Worm (Caenorhabditis elegans) whole organism, L4 larva: ENCODE data around the gene C05G5.2.

Source experiments
- T26A8.4 ChIP-seq: fragments of 200-800 bp; sonication (Bioruptor generic); IDR thresholded peaks from 2 replicates; pipeline ENCODE4 v1.3.6; 2022; ENCODE audit warnings: missing genetic modification characterization, missing compliant biosample characterization
- Y105C5A.15 ChIP-seq: fragments of 200-800 bp; sonication (Bioruptor generic); IDR thresholded peaks from 2 replicates; pipeline ENCODE4 v1.3.6; 2022; ENCODE audit warnings: missing genetic modification characterization, missing compliant biosample characterization
- Y75B8A.6 ChIP-seq: fragments of 200-800 bp; sonication (Bioruptor generic); IDR thresholded peaks from 2 replicates; pipeline ENCODE4 v1.3.6; 2022; ENCODE audit warnings: missing genetic modification reagents, missing genetic modification characterization, missing compliant biosample characterization
- aly-2 ChIP-seq: sonication (generic microtip); optimal IDR thresholded peaks from 2 replicates; lab custom pipeline; 2018; ENCODE audit warnings: missing biosample characterization, missing genetic modification characterization
- ama-1 ChIP-seq: fragments of 150-350 bp; optimal IDR thresholded peaks from 2 replicates; lab custom pipeline; 2014; ENCODE audit warnings: inconsistent platforms, mixed read lengths
- arid-1 ChIP-seq: fragments of 200-800 bp; sonication (Bioruptor generic); conservative IDR thresholded peaks from 2 replicates; pipeline ENCODE4 v1.3.6; 2022; ENCODE audit warnings: missing genetic modification reagents, missing genetic modification characterization, missing compliant biosample characterization
- egl-27 ChIP-seq: sonication (generic microtip); optimal IDR thresholded peaks from 3 replicates; lab custom pipeline; 2017; ENCODE audit warnings: missing biosample characterization, missing genetic modification reagents, missing genetic modification characterization
- lin-39 ChIP-seq: fragments of 150-350 bp; optimal IDR thresholded peaks from 2 replicates; lab custom pipeline; 2014; ENCODE audit warnings: missing biosample characterization, missing genetic modification reagents, missing genetic modification characterization
- lsy-2 ChIP-seq, 2 experiments: fragments of 150-350 bp in 1 of 2; sonication (generic microtip) in 1 of 2; optimal IDR thresholded peaks; 2 replicates each; lab custom pipeline; 2014 to 2017; ENCODE audit warnings: missing biosample characterization in 2 of 2, missing genetic modification characterization in 2 of 2
- nhr-11 ChIP-seq: fragments of 150-350 bp; optimal IDR thresholded peaks from 2 replicates; lab custom pipeline; 2014; ENCODE audit warnings: missing biosample characterization, missing genetic modification characterization
- nhr-77 ChIP-seq: fragments of 150-350 bp; optimal IDR thresholded peaks from 2 replicates; lab custom pipeline; 2014; ENCODE audit warnings: missing biosample characterization, missing genetic modification characterization

DNA sequence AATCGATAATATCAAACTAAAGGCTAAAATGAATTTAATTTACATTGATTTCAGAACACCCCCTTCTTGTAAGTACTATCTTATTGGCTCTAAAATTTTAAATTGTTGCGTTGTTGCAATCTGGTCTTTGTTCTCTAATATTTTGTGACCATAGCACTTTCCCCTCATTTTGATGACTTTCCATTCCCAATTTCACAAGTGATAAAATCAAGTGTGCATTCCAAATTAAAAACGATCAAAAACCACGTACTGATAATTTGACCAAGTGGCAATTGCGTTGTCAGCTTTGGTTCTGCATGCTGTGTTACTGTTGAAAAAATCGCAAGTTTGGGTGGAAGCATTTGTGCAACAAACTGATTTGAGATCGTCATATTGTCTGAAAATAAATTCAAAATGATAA lies 23.2 kb downstream of the C05G5.2 start:
- TF ChIP-seq egl-27 (tag; lab: Kevin White, UChicago) (no peak), T26A8.4 (GFP tag; lab: Robert Waterston, UW) (no peak), Y75B8A.6 (GFP tag; lab: Robert Waterston, UW) (no peak), Y105C5A.15 (no peak), lsy-2 (tag; optimal IDR thresholded peaks at IDR 0.05; lab: Kevin White, UChicago) (no peak), arid-1 (GFP tag; lab: Robert Waterston, UW) (no peak), aly-2 (tag; lab: Kevin White, UChicago) (no peak), lin-39 (tag; lab: Kevin White, UChicago) (no peak), nhr-77 (tag; lab: Kevin White, UChicago) (no peak), ama-1 (lab: Kevin White, UChicago) (no peak), nhr-11 (tag; lab: Kevin White, UChicago) (no peak)
